Fruit fly (Drosophila melanogaster) whole organism, pupa: Measurements from ENCODE around the gene NimC2.

Source experiments
- CG13204 ChIP-seq: fragments of 200-800 bp; sonication (Bioruptor generic); optimal IDR thresholded peaks from 2 replicates; lab custom pipeline; 2018; ENCODE audit warnings: missing biosample characterization, mild to moderate bottlenecking, missing genetic modification characterization, moderate library complexity
- CG15710 ChIP-seq: fragments of 200-800 bp; sonication (Bioruptor generic); optimal IDR thresholded peaks from 2 replicates; lab custom pipeline; 2018; ENCODE audit warnings: missing biosample characterization, mild to moderate bottlenecking, missing genetic modification characterization, moderate library complexity
- CG17806 ChIP-seq: fragments of 200-800 bp; sonication (Bioruptor generic); optimal IDR thresholded peaks from 2 replicates; lab custom pipeline; 2018; ENCODE audit warnings: missing biosample characterization, mild to moderate bottlenecking, missing genetic modification characterization, moderate library complexity
- CG8159 ChIP-seq: fragments of 200-800 bp; sonication (Bioruptor generic); optimal IDR thresholded peaks from 3 replicates; lab custom pipeline; 2018; ENCODE audit warnings: missing biosample characterization, mild to moderate bottlenecking, missing genetic modification characterization, moderate library complexity
- D1 ChIP-seq: fragments of 200-800 bp; sonication (Bioruptor generic); optimal IDR thresholded peaks from 2 replicates; lab custom pipeline; 2018; ENCODE audit warnings: missing biosample characterization, mild to moderate bottlenecking, missing genetic modification characterization, moderate library complexity
- EcR ChIP-seq: fragments of 200-800 bp; sonication (Bioruptor generic); optimal IDR thresholded peaks from 3 replicates; lab custom pipeline; 2019; ENCODE audit warnings: missing biosample characterization, missing genetic modification characterization, mild to moderate bottlenecking, moderate library complexity, missing genetic modification reagents
- Ets98B ChIP-seq: fragments of 200-800 bp; sonication (Bioruptor generic); IDR thresholded peaks from 2 replicates; pipeline ENCODE4 v1.3.6; 2022; ENCODE audit warnings: missing biosample characterization, missing genetic modification characterization
- Pif1A ChIP-seq: fragments of 200-800 bp; sonication (Bioruptor generic); optimal IDR thresholded peaks from 3 replicates; lab custom pipeline; 2016; ENCODE audit warnings: missing biosample characterization, missing genetic modification characterization
- Snoo ChIP-seq: fragments of 200-800 bp; sonication (Bioruptor generic); optimal IDR thresholded peaks from 3 replicates; lab custom pipeline; 2017; ENCODE audit warnings: missing biosample characterization, mild to moderate bottlenecking, missing genetic modification characterization, inconsistent platforms

DNA sequence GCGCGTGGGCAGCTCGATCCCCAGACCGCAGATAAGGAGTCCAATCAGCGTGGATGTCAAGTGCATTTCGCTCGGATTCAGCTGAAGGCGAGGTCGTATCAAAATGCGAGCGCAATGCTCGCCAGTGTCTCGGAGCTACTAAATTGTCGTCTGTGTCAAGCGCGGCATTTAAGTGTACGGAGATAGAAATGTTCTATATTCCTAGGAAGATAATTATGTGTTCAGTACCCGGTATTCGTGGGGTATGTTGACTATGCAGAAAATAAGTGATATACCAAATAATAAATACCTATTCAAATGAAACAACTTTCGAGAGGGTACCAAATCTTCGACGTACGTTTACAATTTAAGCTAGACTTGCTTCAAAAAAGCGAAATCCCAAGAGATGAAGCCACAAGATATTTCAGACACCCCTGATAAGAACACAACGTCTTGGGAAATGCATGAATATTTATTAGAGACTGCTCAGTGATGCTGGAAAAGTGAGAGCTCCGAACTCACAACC, 12.0 kb upstream of the NimC2 start, which contains the start of gene NimB3:
- TF ChIP-seq EcR, result no peak
- no peak for TF ChIP-seq CG15710 (tag; lab: Kevin White, UChicago)
- TF ChIP-seq Snoo, result no peak
- TF ChIP-seq CG17806 (tag; lab: Kevin White, UChicago), result no peak
- no peak for TF ChIP-seq D1 (tag; lab: Kevin White, UChicago)
- TF ChIP-seq Ets98B, result no peak
- no peak for TF ChIP-seq CG13204
- no peak for TF ChIP-seq CG8159 (tag; lab: Kevin White, UChicago)
- TF ChIP-seq Pif1A (GFP tag; lab: Kevin White, UChicago), result no peak
